Worm (Caenorhabditis elegans) whole organism, L4 larva: Measurements from ENCODE around the gene Y37D8A.3.

ENCODE experiments used
- ama-1 ChIP-seq: fragments of 150-350 bp; optimal IDR thresholded peaks from 2 replicates; lab custom pipeline; 2014; ENCODE audit warnings: inconsistent platforms, mixed read lengths
- egl-27 ChIP-seq: sonication (generic microtip); optimal IDR thresholded peaks from 3 replicates; lab custom pipeline; 2017; ENCODE audit warnings: missing biosample characterization, missing genetic modification reagents, missing genetic modification characterization
- gei-8 ChIP-seq: fragments of 200-800 bp; sonication (Bioruptor generic); optimal IDR thresholded peaks from 2 replicates; lab custom pipeline; 2018; ENCODE audit warnings: mild to moderate bottlenecking, missing genetic modification characterization, missing compliant biosample characterization
- lin-29 ChIP-seq: fragments of 200-800 bp; sonication (Bioruptor generic); IDR thresholded peaks from 2 replicates; pipeline ENCODE4 v1.3.6; 2022; ENCODE audit warnings: missing genetic modification reagents, missing genetic modification characterization, missing compliant biosample characterization
- lsy-2 ChIP-seq, 2 experiments: fragments of 150-350 bp in 1 of 2; sonication (generic microtip) in 1 of 2; optimal IDR thresholded peaks; 2 replicates each; lab custom pipeline; 2014 to 2017; ENCODE audit warnings: missing biosample characterization in 2 of 2, missing genetic modification characterization in 2 of 2
- nhr-102 ChIP-seq: sonication (generic microtip); optimal IDR thresholded peaks from 2 replicates; lab custom pipeline; 2016; ENCODE audit warnings: mild to moderate bottlenecking, missing genetic modification characterization, moderate library complexity, missing compliant biosample characterization
- nhr-77 ChIP-seq: fragments of 150-350 bp; optimal IDR thresholded peaks from 2 replicates; lab custom pipeline; 2014; ENCODE audit warnings: missing biosample characterization, missing genetic modification characterization
- pqm-1 ChIP-seq: sonication (generic microtip); optimal IDR thresholded peaks from 2 replicates; lab custom pipeline; 2017; ENCODE audit warnings: missing biosample characterization, missing genetic modification characterization
- snpc-4 ChIP-seq: fragments of 150-350 bp; optimal IDR thresholded peaks from 2 replicates; lab custom pipeline; 2014; ENCODE audit warnings: missing biosample characterization, missing genetic modification characterization
- spr-1 ChIP-seq: sonication (generic microtip); optimal IDR thresholded peaks from 2 replicates; lab custom pipeline; 2016; ENCODE audit warnings: mild to moderate bottlenecking, missing genetic modification characterization, missing compliant biosample characterization

DNA sequence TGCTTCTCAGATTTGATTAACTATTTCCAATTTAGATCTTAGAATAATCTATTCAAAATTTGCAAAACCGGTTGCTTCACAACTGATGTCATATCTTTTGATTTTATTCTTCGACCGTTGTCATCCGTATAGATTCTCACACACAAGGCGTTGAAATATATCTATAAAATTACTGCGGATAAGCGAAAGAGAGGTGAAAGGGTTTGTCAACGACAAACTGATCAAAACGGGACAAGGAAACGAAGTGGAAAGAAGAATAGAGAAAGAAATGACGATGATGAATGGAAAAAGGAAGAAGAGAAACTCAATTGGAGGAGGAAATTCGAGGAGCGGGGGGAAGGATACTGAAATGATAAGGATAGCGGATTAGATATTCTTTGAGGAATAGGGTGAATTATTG lies 21.9 kb downstream of the Y37D8A.3 start:
- TF ChIP-seq lin-29 = no peak
- TF ChIP-seq ama-1 (lab: Kevin White, UChicago) = no peak
- TF ChIP-seq nhr-77 (tag; lab: Kevin White, UChicago) = no peak
- TF ChIP-seq snpc-4 (tag; lab: Kevin White, UChicago) = no peak
- no peak for TF ChIP-seq nhr-102
- TF ChIP-seq spr-1 (tag; lab: Kevin White, UChicago) = no peak
- no peak for TF ChIP-seq pqm-1 (tag; lab: Kevin White, UChicago)
- TF ChIP-seq egl-27 (tag; lab: Kevin White, UChicago) = no peak
- TF ChIP-seq lsy-2 (tag; optimal IDR thresholded peaks at IDR 0.05; lab: Kevin White, UChicago) = no peak
- TF ChIP-seq gei-8 (GFP tag; lab: Kevin White, UChicago) = no peak
